Fruit fly (Drosophila melanogaster) whole organism, embryonic: Measurements from ENCODE around the gene FipoQ.

Source experiments
- ATbp ChIP-seq: fragments of 200-800 bp; sonication (Bioruptor generic); optimal IDR thresholded peaks from 2 replicates; lab custom pipeline; 2017; ENCODE audit warnings: missing biosample characterization, mild to moderate bottlenecking, missing genetic modification characterization, missing genetic modification reagents
- Atf6 ChIP-seq: fragments of 200-800 bp; sonication (Bioruptor generic); IDR thresholded peaks from 2 replicates; pipeline ENCODE4 v1.3.6; 2022; ENCODE audit warnings: missing biosample characterization, missing genetic modification characterization
- Blimp-1 ChIP-seq: fragments of 200-800 bp; sonication (Bioruptor generic); optimal IDR thresholded peaks from 3 replicates; lab custom pipeline; 2018; ENCODE audit warnings: missing biosample characterization, missing genetic modification characterization, mild to moderate bottlenecking, moderate library complexity, missing genetic modification reagents
- C15 ChIP-seq: fragments of 200-800 bp; sonication (Bioruptor generic); IDR thresholded peaks from 3 replicates; pipeline ENCODE4 v1.3.6; 2022; ENCODE audit warnings: missing biosample characterization, missing genetic modification characterization
- CG11723 ChIP-seq: fragments of 200-800 bp; sonication (Bioruptor generic); optimal IDR thresholded peaks from 2 replicates; lab custom pipeline; 2017; ENCODE audit warnings: missing biosample characterization, mild to moderate bottlenecking, missing genetic modification characterization
- CG12659 ChIP-seq: fragments of 200-800 bp; sonication (Bioruptor generic); optimal IDR thresholded peaks from 3 replicates; lab custom pipeline; 2017; ENCODE audit warnings: mild to moderate bottlenecking, missing biosample characterization, missing genetic modification reagents, missing genetic modification characterization
- CG12769 ChIP-seq: fragments of 200-800 bp; sonication (Bioruptor generic); optimal IDR thresholded peaks from 2 replicates; lab custom pipeline; 2019; ENCODE audit warnings: missing biosample characterization, mild to moderate bottlenecking, missing genetic modification characterization, moderate library complexity
- CG14014 ChIP-seq: fragments of 200-800 bp; sonication (Bioruptor generic); IDR thresholded peaks from 2 replicates; pipeline ENCODE4 v1.3.6; 2022; ENCODE audit warnings: missing biosample characterization, missing genetic modification characterization
- CG15696 ChIP-seq: fragments of 200-800 bp; sonication (Bioruptor generic); optimal IDR thresholded peaks from 2 replicates; lab custom pipeline; 2019; ENCODE audit warnings: missing biosample characterization, mild to moderate bottlenecking, missing genetic modification characterization, moderate library complexity
- CG18262 ChIP-seq: fragments of 200-800 bp; optimal IDR thresholded peaks from 3 replicates; lab custom pipeline; 2019; ENCODE audit warnings: missing biosample characterization, mild to moderate bottlenecking, missing genetic modification characterization, moderate library complexity
- CG18764 ChIP-seq: fragments of 200-800 bp; sonication (Bioruptor generic); optimal IDR thresholded peaks from 3 replicates; lab custom pipeline; 2016; ENCODE audit warnings: missing biosample characterization, missing genetic modification characterization
- CG2129 ChIP-seq: fragments of 200-800 bp; sonication (Bioruptor generic); IDR thresholded peaks from 2 replicates; pipeline ENCODE4 v1.3.6; 2022; ENCODE audit warnings: missing biosample characterization, missing genetic modification characterization; ENCODE audit not compliant: partially characterized antibody
- CG33213 ChIP-seq: fragments of 200-800 bp; sonication (Bioruptor generic); optimal IDR thresholded peaks from 3 replicates; lab custom pipeline; 2016; ENCODE audit warnings: missing biosample characterization, missing genetic modification characterization
- CG3726 ChIP-seq: fragments of 200-800 bp; sonication (Bioruptor generic); IDR thresholded peaks from 3 replicates; pipeline ENCODE4, ENCODE4 v1.3.6; 2022; ENCODE audit warnings: missing biosample characterization, missing genetic modification characterization
- CG6254 ChIP-seq: fragments of 200-800 bp; sonication (Bioruptor generic); optimal IDR thresholded peaks from 3 replicates; lab custom pipeline; 2017; ENCODE audit warnings: mild to moderate bottlenecking, missing biosample characterization, missing genetic modification reagents, missing genetic modification characterization
- CG8281 ChIP-seq: fragments of 200-800 bp; sonication (Bioruptor generic); optimal IDR thresholded peaks from 2 replicates; lab custom pipeline; 2018; ENCODE audit warnings: missing biosample characterization, mild to moderate bottlenecking, missing genetic modification characterization, moderate library complexity
- CG9817 ChIP-seq: fragments of 200-800 bp; sonication (Bioruptor generic); optimal IDR thresholded peaks from 2 replicates; lab custom pipeline; 2018; ENCODE audit warnings: missing biosample characterization, mild to moderate bottlenecking, missing genetic modification characterization, moderate library complexity
- Camta ChIP-seq: fragments of 200-800 bp; sonication (Bioruptor generic); optimal IDR thresholded peaks from 2 replicates; lab custom pipeline; 2016; ENCODE audit warnings: missing biosample characterization, missing genetic modification characterization
- D ChIP-seq, 2 experiments: fragments of 200-800 bp in 1 of 2; fragments of >200 bp in 1 of 2; sonication (Bioruptor generic) in 1 of 2; optimal IDR thresholded peaks; 2 replicates in 1 of 2; 3 replicates in 1 of 2; lab custom pipeline; 2017; ENCODE audit warnings: mild to moderate bottlenecking in 1 of 2, missing biosample characterization in 1 of 2, missing genetic modification characterization in 1 of 2, missing genetic modification reagents in 1 of 2
- D19B ChIP-seq: fragments of 200-800 bp; sonication (Bioruptor generic); optimal IDR thresholded peaks from 2 replicates; lab custom pipeline; 2017; ENCODE audit warnings: missing biosample characterization, mild to moderate bottlenecking, missing genetic modification characterization
- MESR4 ChIP-seq: fragments of 200-800 bp; sonication (Bioruptor generic); optimal IDR thresholded peaks from 2 replicates; lab custom pipeline; 2018; ENCODE audit warnings: missing biosample characterization, mild to moderate bottlenecking, missing genetic modification characterization, moderate library complexity
- NFAT ChIP-seq: fragments of 200-800 bp; sonication (Bioruptor generic); IDR thresholded peaks from 2 replicates; pipeline ENCODE4 v1.3.6; 2022; ENCODE audit warnings: missing biosample characterization, missing genetic modification characterization
- Nf-YC ChIP-seq: fragments of 200-800 bp; optimal IDR thresholded peaks from 3 replicates; lab custom pipeline; 2019; ENCODE audit warnings: missing biosample characterization, mild to moderate bottlenecking, missing genetic modification characterization, moderate library complexity
- Pdp1 ChIP-seq, 2 experiments: fragments of 200-800 bp; sonication (Bioruptor generic); optimal IDR thresholded peaks; 3 replicates each; lab custom pipeline; 2016; ENCODE audit warnings: missing biosample characterization in 2 of 2, missing genetic modification characterization in 2 of 2, mild to moderate bottlenecking in 1 of 2, moderate library complexity in 1 of 2
- Side ChIP-seq: fragments of 200-800 bp; sonication (Bioruptor generic); optimal IDR thresholded peaks from 2 replicates; lab custom pipeline; 2016; ENCODE audit warnings: missing biosample characterization, missing genetic modification characterization
- abd-A ChIP-seq: fragments of 200-800 bp; sonication (Bioruptor generic); optimal IDR thresholded peaks from 3 replicates; lab custom pipeline; 2019; ENCODE audit warnings: missing biosample characterization, mild to moderate bottlenecking, missing genetic modification characterization, moderate library complexity
- chinmo ChIP-seq: fragments of 200-800 bp; sonication (Bioruptor generic); IDR thresholded peaks from 4 replicates; pipeline ENCODE4 v1.3.6; 2022; ENCODE audit warnings: missing biosample characterization, missing genetic modification characterization; ENCODE audit not compliant: partially characterized antibody
- crol ChIP-seq: fragments of 200-800 bp; sonication (Bioruptor generic); IDR thresholded peaks from 2 replicates; pipeline ENCODE4 v1.3.6; 2022; ENCODE audit warnings: missing biosample characterization, missing genetic modification characterization
- ftz-f1 ChIP-seq: fragments of 200-800 bp; sonication (Bioruptor generic); optimal IDR thresholded peaks from 2 replicates; lab custom pipeline; 2016; ENCODE audit warnings: missing biosample characterization, missing genetic modification characterization
- gem ChIP-seq: fragments of 200-800 bp; sonication (Bioruptor generic); optimal IDR thresholded peaks from 2 replicates; lab custom pipeline; 2019; ENCODE audit warnings: missing biosample characterization, mild to moderate bottlenecking, missing genetic modification characterization, moderate library complexity
- jing ChIP-seq: fragments of 200-800 bp; sonication (Bioruptor generic); optimal IDR thresholded peaks from 2 replicates; lab custom pipeline; 2018; ENCODE audit warnings: missing biosample characterization, mild to moderate bottlenecking, missing genetic modification characterization
- lola ChIP-seq, 3 experiments: fragments of >200 bp in 2 of 3; fragments of 200-800 bp in 1 of 3; sonication (Bioruptor generic) in 1 of 3; optimal IDR thresholded peaks; 2 replicates each; lab custom pipeline; 2017 to 2019; ENCODE audit warnings: missing biosample characterization in 3 of 3, missing genetic modification characterization in 3 of 3, mild to moderate bottlenecking in 1 of 3, moderate library complexity in 1 of 3
- nerfin-2 ChIP-seq: fragments of 200-800 bp; sonication (Bioruptor generic); IDR thresholded peaks from 2 replicates; pipeline ENCODE4 v1.3.6; 2022; ENCODE audit warnings: missing biosample characterization, missing genetic modification characterization; ENCODE audit not compliant: partially characterized antibody
- nmo ChIP-seq: fragments of 200-800 bp; sonication (Bioruptor generic); optimal IDR thresholded peaks from 2 replicates; lab custom pipeline; 2018; ENCODE audit warnings: missing biosample characterization, mild to moderate bottlenecking, missing genetic modification characterization, moderate library complexity
- oc ChIP-seq: fragments of 200-800 bp; sonication (Bioruptor generic); optimal IDR thresholded peaks from 2 replicates; lab custom pipeline; 2018; ENCODE audit warnings: missing biosample characterization, mild to moderate bottlenecking, missing genetic modification characterization, moderate library complexity
- onecut ChIP-seq: fragments of 200-800 bp; sonication (Bioruptor generic); IDR thresholded peaks from 2 replicates; pipeline ENCODE4 v1.3.6; 2022; ENCODE audit warnings: missing biosample characterization, missing genetic modification characterization
- org-1 ChIP-seq: fragments of 200-800 bp; sonication (Bioruptor generic); optimal IDR thresholded peaks from 2 replicates; lab custom pipeline; 2017; ENCODE audit warnings: missing biosample characterization, missing genetic modification characterization
- sd ChIP-seq: fragments of 200-800 bp; sonication (Bioruptor generic); optimal IDR thresholded peaks from 3 replicates; lab custom pipeline; 2018; ENCODE audit warnings: missing biosample characterization, mild to moderate bottlenecking, missing genetic modification characterization, moderate library complexity
- sr ChIP-seq: fragments of 200-800 bp; sonication (Bioruptor generic); IDR thresholded peaks from 3 replicates; pipeline ENCODE4 v1.3.6; 2022; ENCODE audit warnings: missing biosample characterization, missing genetic modification characterization
- tin ChIP-seq: fragments of 200-800 bp; sonication (Bioruptor generic); optimal IDR thresholded peaks from 3 replicates; lab custom pipeline; 2016; ENCODE audit warnings: missing biosample characterization, missing genetic modification characterization
- tll ChIP-seq, 2 experiments: fragments of 200-800 bp in 1 of 2; fragments of >200 bp in 1 of 2; sonication (Bioruptor generic) in 1 of 2; optimal IDR thresholded peaks; 2 replicates each; lab custom pipeline; 2017 to 2019; ENCODE audit warnings: missing biosample characterization in 2 of 2, missing genetic modification characterization in 2 of 2, mild to moderate bottlenecking in 1 of 2, moderate library complexity in 1 of 2
- twi ChIP-seq: fragments of 200-800 bp; optimal IDR thresholded peaks from 2 replicates; lab custom pipeline; 2019; ENCODE audit warnings: missing biosample characterization, mild to moderate bottlenecking, missing genetic modification characterization, moderate library complexity
- zen ChIP-seq: fragments of 200-800 bp; sonication (Bioruptor generic); optimal IDR thresholded peaks from 3 replicates; lab custom pipeline; 2018; ENCODE audit warnings: missing biosample characterization, mild to moderate bottlenecking, missing genetic modification characterization, moderate library complexity
- zfh1 ChIP-seq: fragments of 200-800 bp; sonication (Bioruptor generic); IDR thresholded peaks from 3 replicates; pipeline ENCODE4 v1.3.6; 2022; ENCODE audit warnings: missing biosample characterization, missing genetic modification characterization

Gene FipoQ

DNA sequence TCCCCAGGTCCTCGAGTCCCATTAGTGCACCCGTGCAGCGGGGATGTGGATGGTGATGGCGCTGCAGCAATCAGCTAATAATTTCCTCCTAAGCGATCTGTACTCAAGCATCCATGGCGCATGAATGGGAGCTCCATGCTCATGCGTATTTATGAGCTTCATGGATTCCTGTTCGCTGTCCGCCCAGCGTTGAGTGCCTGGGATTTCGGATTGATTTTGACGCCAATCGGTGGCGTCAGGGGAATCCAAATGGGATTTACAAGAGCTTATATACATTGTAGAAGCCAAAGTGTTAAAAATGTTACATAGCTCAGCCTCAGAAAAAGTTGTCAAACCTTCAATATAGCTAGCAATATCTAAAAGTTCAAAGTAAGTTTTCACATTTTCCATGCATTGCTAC, 20.8 kb downstream of the FipoQ start, which contains the start of gene ND-20L:
Gene ND-20L, plus strand, starts transcription at position 301 of the 400 bp plus-strand sequence.
- 0 out of 2 replicates have a peak, but pooled peaks have one; percentile 8 for TF ChIP-seq NFAT (GFP tag; lab: Robert Waterston, UW)
- TF ChIP-seq jing = no peak
- TF ChIP-seq, all 482 proteins: peak for 1

DNA sequence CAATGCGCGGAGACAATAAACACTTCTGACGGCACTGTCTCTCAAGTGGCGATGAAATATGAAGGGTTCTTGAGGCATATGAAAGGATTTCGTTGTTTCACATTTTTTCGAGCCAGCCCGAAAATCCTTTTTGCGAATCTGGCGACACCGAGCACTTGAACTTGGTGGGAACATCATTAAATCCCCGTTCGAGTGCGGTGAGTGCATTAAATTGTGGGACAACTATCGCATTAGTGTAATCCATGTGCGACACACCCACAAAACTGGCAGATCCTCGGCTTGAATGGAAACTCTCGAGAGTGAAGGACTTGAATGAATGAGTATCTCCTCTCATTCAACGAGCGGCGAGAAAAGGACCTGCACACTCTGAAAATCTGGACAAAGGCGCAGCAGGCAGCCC, 22.2 kb downstream of the FipoQ start:
- TF ChIP-seq tin (no peak), D (optimal IDR thresholded peaks at IDR 0.05; lab: Kevin White, UChicago) (peak; percentile 82), D (GFP tag; optimal IDR thresholded peaks at IDR 0.05; lab: Kevin White, UChicago) (no peak), tll (GFP tag; optimal IDR thresholded peaks at IDR 0.05; lab: Kevin White, UChicago) (peak in 1 of 2 experiments; percentile 81), Camta (GFP tag; lab: Kevin White, UChicago) (no peak), Atf6 (no peak), twi (tag; lab: Kevin White, UChicago) (peak; percentile 9), zen (tag; lab: Kevin White, UChicago) (peak; percentile 38), crol (no peak), NFAT (GFP tag; lab: Robert Waterston, UW) (no peak), ATbp (no peak), Nf-YC (no peak), Side (GFP tag; lab: Kevin White, UChicago) (no peak), CG15696 (no peak), CG2129 (no peak), CG3726 (GFP tag; lab: Robert Waterston, UW) (no peak), C15 (GFP tag; lab: Robert Waterston, UW) (no peak), D19B (GFP tag; lab: Kevin White, UChicago) (no peak), CG18764 (GFP tag; lab: Kevin White, UChicago) (no peak), abd-A (no peak), CG18262 (tag; lab: Kevin White, UChicago) (no peak)

DNA sequence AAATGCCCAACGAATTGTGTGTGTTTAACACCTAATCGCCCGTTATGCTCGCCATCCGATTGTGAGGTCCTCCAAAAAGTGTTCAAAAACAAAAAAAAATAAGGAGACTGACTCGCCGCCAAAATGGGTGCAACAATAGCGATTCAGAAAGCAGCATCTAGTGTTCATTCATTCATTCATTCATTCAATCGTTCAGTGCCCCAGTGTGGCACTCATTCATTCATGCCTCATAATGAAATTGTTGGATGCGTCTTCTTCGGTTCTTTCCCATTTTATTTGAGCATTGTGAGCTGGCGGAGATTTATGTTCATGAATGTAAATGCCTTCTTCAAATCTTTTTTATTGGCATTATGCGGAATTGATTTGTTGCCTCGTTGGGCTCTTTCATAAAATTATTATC, 23.3 kb downstream of the FipoQ start:
- no peak for TF ChIP-seq ftz-f1 (GFP tag; lab: Kevin White, UChicago)
- peak; percentile 98 for TF ChIP-seq CG8281
- no peak for TF ChIP-seq CG6254 (GFP tag; lab: Kevin White, UChicago)
- peak; percentile 24 for TF ChIP-seq sd (tag; lab: Kevin White, UChicago)
- TF ChIP-seq chinmo (GFP tag; lab: Robert Waterston, UW) = 0 out of 4 replicates have a peak, but pooled peaks have one; percentile 8
- TF ChIP-seq nmo = no peak

DNA sequence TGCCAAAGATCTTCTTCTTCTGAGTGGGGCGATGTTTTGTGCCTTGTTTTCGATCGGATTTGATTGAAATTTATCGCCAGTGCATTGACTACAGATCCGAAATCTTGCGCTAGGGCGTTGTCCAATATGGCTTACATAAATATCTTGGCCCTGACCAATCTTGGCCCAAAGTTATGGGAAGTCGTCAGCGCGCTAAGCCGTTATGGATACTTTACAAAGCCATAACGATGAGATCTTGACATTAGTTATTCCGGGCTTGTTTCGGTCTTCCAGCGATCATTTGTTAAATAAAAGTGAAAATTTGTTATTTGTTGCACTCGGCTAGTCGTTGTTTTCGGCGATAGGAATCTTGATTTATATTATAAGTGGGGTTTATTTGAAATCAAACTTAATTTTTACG, 23.9 kb downstream of the FipoQ start:
- TF ChIP-seq sr (GFP tag; lab: Robert Waterston, UW) (no peak), Pdp1 (GFP tag; optimal IDR thresholded peaks at IDR 0.05; lab: Kevin White, UChicago) (peak in 1 of 2 experiments; percentile 40), abd-A (peak; percentile 66), Blimp-1 (peak; percentile 31), oc (tag; lab: Kevin White, UChicago) (peak; percentile 62)
- TF ChIP-seq, all 482 proteins: peak for 4

DNA sequence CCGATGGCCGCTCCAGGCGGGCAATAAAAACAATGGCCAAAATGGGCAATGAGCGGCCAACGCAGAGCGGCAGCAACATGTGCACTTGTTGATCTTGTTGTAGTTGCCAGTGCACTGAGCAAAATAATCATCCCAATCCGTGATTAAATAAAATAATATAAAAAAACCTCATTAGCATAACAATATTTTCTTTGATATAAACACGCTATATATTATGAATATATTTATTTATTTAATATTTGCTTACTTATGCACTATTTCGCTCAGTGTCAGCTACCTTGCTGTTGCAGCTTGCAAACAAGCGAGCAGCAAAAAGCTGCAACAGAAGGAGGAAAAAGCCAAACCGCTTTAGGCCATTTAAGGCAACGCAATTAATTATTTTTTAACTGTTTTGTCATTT, 24.8 kb downstream of the FipoQ start:
- TF ChIP-seq nerfin-2 (GFP tag; lab: Robert Waterston, UW) (no peak), CG33213 (GFP tag; lab: Kevin White, UChicago) (no peak), CG9817 (tag; lab: Kevin White, UChicago) (no peak), CG12769 (tag; lab: Kevin White, UChicago) (no peak), zfh1 (peak; percentile 42; the same call in 1 of the 3 replicates), CG14014 (no peak), onecut (no peak), gem (tag; lab: Kevin White, UChicago) (peak; percentile 69), MESR4 (GFP tag; lab: Kevin White, UChicago) (no peak), org-1 (no peak), lola (GFP tag; optimal IDR thresholded peaks at IDR 0.05; lab: Kevin White, UChicago) (peak in 1 of 3 experiments; percentile 36), CG12659 (no peak), CG11723 (GFP tag; lab: Kevin White, UChicago) (no peak)
